Worm (Caenorhabditis elegans): ENCODE results near the gene C53A5.16.

- TF ChIP-seq snpc-4 (tag; optimal IDR thresholded peaks at IDR 0.05) (no peak), skn-1 (tag; optimal IDR thresholded peaks at IDR 0.05) (no peak), nhr-11 (tag; optimal IDR thresholded peaks at IDR 0.05) (no peak), nhr-77 (tag; optimal IDR thresholded peaks at IDR 0.05) (no peak), aly-2 (tag; optimal IDR thresholded peaks at IDR 0.05) (no peak)
These were observed 24.2 kb downstream of the C53A5.16 start for ce11 chrV:14498204-14498603.

All from whole organism, L3 larva.